Worm (Caenorhabditis elegans) whole organism, L2 larva: ENCODE results near the gene dpy-8.

Experiments
- elt-1 ChIP-seq: fragments of 150-350 bp; optimal IDR thresholded peaks from 2 replicates; lab custom pipeline; 2014; ENCODE audit warnings: missing biosample characterization, missing genetic modification characterization
- elt-3 ChIP-seq: sonication (generic microtip); optimal IDR thresholded peaks from 2 replicates; lab custom pipeline; 2017; ENCODE audit warnings: missing biosample characterization, missing genetic modification characterization
- lsy-2 ChIP-seq, 2 experiments: fragments of 150-350 bp in 1 of 2; sonication (generic microtip) in 1 of 2; optimal IDR thresholded peaks; 2 replicates each; lab custom pipeline; 2014 to 2017; ENCODE audit warnings: missing biosample characterization in 2 of 2, missing genetic modification characterization in 2 of 2
- mab-5 ChIP-seq: fragments of 150-350 bp; optimal IDR thresholded peaks from 2 replicates; lab custom pipeline; 2014; ENCODE audit warnings: missing biosample characterization, missing genetic modification characterization
- mdl-1 ChIP-seq, 2 experiments: fragments of 150-350 bp in 1 of 2; sonication (generic microtip) in 1 of 2; optimal IDR thresholded peaks; 2 replicates each; lab custom pipeline; 2017; ENCODE audit warnings: missing biosample characterization in 2 of 2, missing genetic modification characterization in 2 of 2
- nhr-129 ChIP-seq: fragments of 150-350 bp; optimal IDR thresholded peaks from 2 replicates; lab custom pipeline; 2014; ENCODE audit warnings: missing biosample characterization, missing genetic modification characterization
- nhr-23 ChIP-seq: fragments of 150-350 bp; optimal IDR thresholded peaks from 2 replicates; lab custom pipeline; 2014; ENCODE audit warnings: missing biosample characterization, missing genetic modification reagents, missing genetic modification characterization
- nhr-77 ChIP-seq: fragments of 150-350 bp; optimal IDR thresholded peaks from 2 replicates; lab custom pipeline; 2014; ENCODE audit warnings: missing biosample characterization, missing genetic modification characterization
- snpc-4 ChIP-seq: fragments of 150-350 bp; optimal IDR thresholded peaks from 2 replicates; lab custom pipeline; 2014; ENCODE audit warnings: missing biosample characterization, missing genetic modification characterization
- unc-62 ChIP-seq: fragments of 150-350 bp; optimal IDR thresholded peaks from 2 replicates; lab custom pipeline; 2014; ENCODE audit warnings: missing biosample characterization, missing genetic modification reagents, missing genetic modification characterization
- ztf-11 ChIP-seq: sonication (generic microtip); optimal IDR thresholded peaks from 2 replicates; lab custom pipeline; 2017; ENCODE audit warnings: missing biosample characterization, missing genetic modification characterization

ce11 chrX:5151866-5152265 lies 1.6 kb upstream of the dpy-8 start:
- TF ChIP-seq nhr-23 (tag; lab: Kevin White, UChicago) (no peak), elt-1 (tag; lab: Kevin White, UChicago) (no peak), lsy-2 (tag; optimal IDR thresholded peaks at IDR 0.05; lab: Kevin White, UChicago) (no peak), snpc-4 (tag; lab: Kevin White, UChicago) (no peak), unc-62 (no peak), mdl-1 (tag; optimal IDR thresholded peaks at IDR 0.05; lab: Kevin White, UChicago) (no peak), nhr-77 (tag; lab: Kevin White, UChicago) (no peak), nhr-129 (tag; lab: Kevin White, UChicago) (no peak), mab-5 (tag; lab: Kevin White, UChicago) (no peak), ztf-11 (tag; lab: Kevin White, UChicago) (no peak), elt-3 (tag; lab: Kevin White, UChicago) (no peak)
